Worm (Caenorhabditis elegans) whole organism, L4 larva: ENCODE results near the gene Y46C8AL.11.

Source experiments
- Y105C5A.15 ChIP-seq: fragments of 200-800 bp; sonication (Bioruptor generic); IDR thresholded peaks from 2 replicates; pipeline ENCODE4 v1.3.6; 2022; ENCODE audit warnings: missing genetic modification characterization, missing compliant biosample characterization
- ama-1 ChIP-seq: fragments of 150-350 bp; optimal IDR thresholded peaks from 2 replicates; lab custom pipeline; 2014; ENCODE audit warnings: inconsistent platforms, mixed read lengths
- ceh-62 ChIP-seq: sonication (generic microtip); optimal IDR thresholded peaks from 2 replicates; lab custom pipeline; 2017; ENCODE audit warnings: missing biosample characterization, missing genetic modification characterization
- daf-12 ChIP-seq: fragments of 150-350 bp; optimal IDR thresholded peaks from 2 replicates; lab custom pipeline; 2014; ENCODE audit warnings: missing biosample characterization, missing genetic modification reagents, missing genetic modification characterization
- egl-27 ChIP-seq: sonication (generic microtip); optimal IDR thresholded peaks from 3 replicates; lab custom pipeline; 2017; ENCODE audit warnings: missing biosample characterization, missing genetic modification reagents, missing genetic modification characterization
- hlh-11 ChIP-seq: fragments of 200-800 bp; sonication (Bioruptor generic); optimal IDR thresholded peaks from 2 replicates; lab custom pipeline; 2018; ENCODE audit warnings: mild to moderate bottlenecking, missing genetic modification characterization, missing compliant biosample characterization
- jun-1 ChIP-seq: fragments of 150-350 bp; optimal IDR thresholded peaks from 2 replicates; lab custom pipeline; 2014; ENCODE audit warnings: missing biosample characterization, missing genetic modification reagents, missing genetic modification characterization
- nhr-11 ChIP-seq: fragments of 150-350 bp; optimal IDR thresholded peaks from 2 replicates; lab custom pipeline; 2014; ENCODE audit warnings: missing biosample characterization, missing genetic modification characterization
- nhr-6 ChIP-seq: fragments of 150-350 bp; optimal IDR thresholded peaks from 2 replicates; lab custom pipeline; 2014; ENCODE audit warnings: missing biosample characterization, missing genetic modification characterization
- nhr-77 ChIP-seq: fragments of 150-350 bp; optimal IDR thresholded peaks from 2 replicates; lab custom pipeline; 2014; ENCODE audit warnings: missing biosample characterization, missing genetic modification characterization
- sdz-12 ChIP-seq: fragments of 200-800 bp; sonication (Bioruptor generic); optimal IDR thresholded peaks from 2 replicates; lab custom pipeline; 2018; ENCODE audit warnings: mild to moderate bottlenecking, missing genetic modification characterization, missing compliant biosample characterization
- snpc-4 ChIP-seq: fragments of 150-350 bp; optimal IDR thresholded peaks from 2 replicates; lab custom pipeline; 2014; ENCODE audit warnings: missing biosample characterization, missing genetic modification characterization
- ztf-11 ChIP-seq: fragments of 150-350 bp; optimal IDR thresholded peaks from 2 replicates; lab custom pipeline; 2014; ENCODE audit warnings: missing biosample characterization, missing genetic modification characterization

DNA sequence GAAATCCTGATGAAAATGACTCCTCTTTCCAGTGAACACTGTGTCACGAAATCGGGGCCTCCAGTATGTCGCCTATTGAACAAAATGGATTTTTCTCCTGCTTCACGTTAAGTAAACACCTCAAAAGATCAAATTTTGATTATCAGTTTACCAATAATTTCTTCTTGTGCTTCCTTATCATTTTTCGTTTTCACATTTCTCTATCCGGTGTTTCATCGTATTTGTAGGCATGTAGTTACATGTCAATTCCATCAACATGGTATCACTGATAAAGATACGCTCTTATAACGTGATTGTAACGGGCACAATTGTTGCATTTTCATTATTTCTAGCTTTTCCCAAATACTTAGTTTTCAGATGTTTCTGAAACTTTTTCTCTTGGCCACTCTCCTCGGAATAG lies 1.4 kb downstream of the Y46C8AL.11 start, which contains the start of gene clec-72:
- peak; percentile 66 for TF ChIP-seq hlh-11 (tag; lab: Kevin White, UChicago)
- TF ChIP-seq nhr-77 (tag; lab: Kevin White, UChicago): peak; percentile 88
- no peak for TF ChIP-seq nhr-11 (tag; lab: Kevin White, UChicago)
- TF ChIP-seq snpc-4 (tag; lab: Kevin White, UChicago): no peak
- TF ChIP-seq ama-1 (lab: Kevin White, UChicago): no peak
- TF ChIP-seq egl-27 (tag; lab: Kevin White, UChicago): no peak
- TF ChIP-seq Y105C5A.15 (GFP tag; lab: Robert Waterston, UW): no peak
- TF ChIP-seq ztf-11: no peak
- no peak for TF ChIP-seq nhr-6 (tag; lab: Kevin White, UChicago)
- no peak for TF ChIP-seq daf-12 (tag; lab: Kevin White, UChicago)
- no peak for TF ChIP-seq sdz-12
- TF ChIP-seq ceh-62 (tag; lab: Kevin White, UChicago): no peak
- no peak for TF ChIP-seq jun-1
